Fruit fly (Drosophila melanogaster): Measurements from ENCODE around the gene CG16984.

CG16984 gene

dm6 chr3L:2578737-2579136 lies 16.8 kb upstream of the CG16984 start (continued):
- peak; percentile 20 for TF ChIP-seq CG31627 (GFP tag; optimal IDR thresholded peaks at IDR 0.05)
- TF ChIP-seq vri (GFP tag; optimal IDR thresholded peaks at IDR 0.05), result peak; percentile 9
- peak; percentile 77 for TF ChIP-seq CG15336 (GFP tag; IDR thresholded peaks at IDR 0.05)
- peak; percentile 40 for TF ChIP-seq OdsH (GFP tag; optimal IDR thresholded peaks at IDR 0.05)
- TF ChIP-seq Met (GFP tag; optimal IDR thresholded peaks at IDR 0.05), result peak; percentile 34
- no peak for TF ChIP-seq CG8319 (GFP tag; optimal IDR thresholded peaks at IDR 0.05)
- peak; percentile 68 for TF ChIP-seq CG8119 (GFP tag; IDR thresholded peaks at IDR 0.05)
- peak; percentile 73 for TF ChIP-seq Eip78C (GFP tag)

dm6 chr3L:2579557-2580224 lies 15.9 kb upstream of the CG16984 start:
- TF ChIP-seq Hr4 (GFP tag; optimal IDR thresholded peaks at IDR 0.05), result no peak
- no peak for TF ChIP-seq esn (GFP tag; optimal IDR thresholded peaks at IDR 0.05)
- TF ChIP-seq svp (GFP tag), result peak; percentile 64
- peak; percentile 13 for TF ChIP-seq Sox102F (GFP tag; optimal IDR thresholded peaks at IDR 0.05)
- no peak for TF ChIP-seq spab (GFP tag; optimal IDR thresholded peaks at IDR 0.05)
- TF ChIP-seq Eip78C (GFP tag), result peak; percentile 21
- no peak for TF ChIP-seq Smox (GFP tag; optimal IDR thresholded peaks at IDR 0.05)
- no peak for TF ChIP-seq CG7368 (GFP tag; optimal IDR thresholded peaks at IDR 0.05)
- TF ChIP-seq net (GFP tag; optimal IDR thresholded peaks at IDR 0.05), result no peak
- no peak for TF ChIP-seq Lpt (GFP tag; optimal IDR thresholded peaks at IDR 0.05)

- TF ChIP-seq topi (GFP tag; optimal IDR thresholded peaks at IDR 0.05) (peak; percentile 86), Ets96B (tag; optimal IDR thresholded peaks at IDR 0.05) (peak; percentile 70), lz (GFP tag; optimal IDR thresholded peaks at IDR 0.05) (peak; percentile 71), Smox (GFP tag; optimal IDR thresholded peaks at IDR 0.05) (peak; percentile 56), CG8632 (GFP tag; optimal IDR thresholded peaks at IDR 0.05) (peak; percentile 69), CG3919 (GFP tag; optimal IDR thresholded peaks at IDR 0.05) (peak; percentile 75), CG11762 (GFP tag; optimal IDR thresholded peaks at IDR 0.05; ENCODE audit: insufficient read depth) (peak; percentile 59), CG31627 (GFP tag; optimal IDR thresholded peaks at IDR 0.05) (peak; percentile 70), CG4318 (GFP tag; optimal IDR thresholded peaks at IDR 0.05) (peak; percentile 76), cyc (GFP tag; optimal IDR thresholded peaks at IDR 0.05) (peak; percentile 79), Gug (GFP tag; IDR thresholded peaks at IDR 0.05) (peak; percentile 71), Eip75B (GFP tag; optimal IDR thresholded peaks at IDR 0.05) (peak; percentile 46), CG32006 (GFP tag; optimal IDR thresholded peaks at IDR 0.05) (peak; percentile 93), CG10631 (GFP tag; optimal IDR thresholded peaks at IDR 0.05) (peak; percentile 59), achi (GFP tag; optimal IDR thresholded peaks at IDR 0.05) (peak; percentile 79), pdm3 (GFP tag; optimal IDR thresholded peaks at IDR 0.05) (peak; percentile 70), acj6 (GFP tag; optimal IDR thresholded peaks at IDR 0.05) (peak; percentile 77), fkh (GFP tag; optimal IDR thresholded peaks at IDR 0.05) (peak; percentile 84), Ets21C (GFP tag; optimal IDR thresholded peaks at IDR 0.05) (peak; percentile 24), CG9139 (GFP tag; optimal IDR thresholded peaks at IDR 0.05) (no peak), net (GFP tag; optimal IDR thresholded peaks at IDR 0.05) (peak; percentile 62), Eip93F (GFP tag; optimal IDR thresholded peaks at IDR 0.05) (peak; percentile 26), CG11294 (GFP tag; IDR thresholded peaks at IDR 0.05) (peak; percentile 53; the same call in 1 of the 2 replicates), Sox102F (GFP tag; optimal IDR thresholded peaks at IDR 0.05) (peak; percentile 68), CG10669 (GFP tag; optimal IDR thresholded peaks at IDR 0.05) (peak; percentile 67), OdsH (GFP tag; optimal IDR thresholded peaks at IDR 0.05) (peak; percentile 76), Sox15 (GFP tag; optimal IDR thresholded peaks at IDR 0.05) (peak; percentile 55), spab (GFP tag; optimal IDR thresholded peaks at IDR 0.05) (peak; percentile 17), esn (GFP tag; optimal IDR thresholded peaks at IDR 0.05) (peak; percentile 73), CG7368 (GFP tag; optimal IDR thresholded peaks at IDR 0.05) (peak; percentile 52), CG1621 (tag; optimal IDR thresholded peaks at IDR 0.05) (no peak), salr (GFP tag; optimal IDR thresholded peaks at IDR 0.05) (peak in 1 of 2 experiments; percentile 8), CG8119 (GFP tag; IDR thresholded peaks at IDR 0.05) (peak; percentile 96), Sox14 (GFP tag; optimal IDR thresholded peaks at IDR 0.05) (peak; percentile 83), svp (GFP tag) (peak; percentile 92), Lpt (GFP tag; optimal IDR thresholded peaks at IDR 0.05) (peak; percentile 75), CG8319 (GFP tag; optimal IDR thresholded peaks at IDR 0.05) (peak; percentile 35), CG6854 (GFP tag; optimal IDR thresholded peaks at IDR 0.05) (peak; percentile 13), fd85E (GFP tag; optimal IDR thresholded peaks at IDR 0.05) (no peak), dsx (GFP tag; optimal IDR thresholded peaks at IDR 0.05; ENCODE audit: poor library complexity, severe bottlenecking) (peak; percentile 25)
These were observed 14.2 kb upstream of the CG16984 start for dm6 chr3L:2581343-2581825.

Data from whole organism, prepupa.